Worm (Caenorhabditis elegans): ENCODE results near the gene Y57A10B.6.

DNA sequence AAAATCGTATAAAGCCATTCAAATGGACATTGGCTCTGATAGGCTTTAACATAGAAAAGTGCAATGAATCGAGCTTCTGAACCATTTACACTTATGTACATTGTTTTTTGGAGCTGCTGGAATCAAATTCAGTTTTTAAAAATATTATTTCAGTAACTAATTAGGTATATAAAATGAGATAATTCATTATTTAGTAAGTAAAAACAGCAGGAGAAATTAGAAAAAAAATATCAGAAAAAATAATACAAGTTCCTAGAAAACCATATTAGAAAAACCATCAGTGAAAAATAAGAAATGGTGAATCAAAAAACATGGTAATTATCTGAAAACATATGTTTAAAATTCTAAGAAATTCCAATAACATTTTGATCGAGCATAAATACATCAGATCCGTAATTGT, 7.8 kb downstream of the Y57A10B.6 start, which contains the start of gene F57G9.7:
- no peak for TF ChIP-seq unc-39 (tag; optimal IDR thresholded peaks at IDR 0.05)
- no peak for TF ChIP-seq pha-4 (tag; optimal IDR thresholded peaks at IDR 0.05)
- no peak for TF ChIP-seq ztf-11 (tag; optimal IDR thresholded peaks at IDR 0.05)
- no peak for TF ChIP-seq lin-13 (tag; optimal IDR thresholded peaks at IDR 0.05)

Measured in whole organism, mixed stage, embryonic.